Worm (Caenorhabditis elegans) whole organism, mixed stage, embryonic: ENCODE measurements around the gene F20A1.6.

Source experiments
- elt-1 ChIP-seq: sonication (generic microtip); optimal IDR thresholded peaks from 2 replicates; lab custom pipeline; 2017; ENCODE audit warnings: missing genetic modification characterization, mild to moderate bottlenecking, missing compliant biosample characterization, antibody characterized with exemption, moderate library complexity, borderline replicate concordance; ENCODE audit not compliant: insufficient read depth
- elt-3 ChIP-seq: fragments of 150-350 bp; optimal IDR thresholded peaks from 2 replicates; lab custom pipeline; 2014; ENCODE audit warnings: missing biosample characterization, missing genetic modification characterization
- lin-13 ChIP-seq: fragments of 150-350 bp; optimal IDR thresholded peaks from 2 replicates; lab custom pipeline; 2014; ENCODE audit warnings: missing biosample characterization, missing genetic modification characterization
- lsy-2 ChIP-seq: fragments of 150-350 bp; optimal IDR thresholded peaks from 2 replicates; lab custom pipeline; 2014; ENCODE audit warnings: missing biosample characterization, missing genetic modification characterization
- mep-1 ChIP-seq: fragments of 150-350 bp; optimal IDR thresholded peaks from 2 replicates; lab custom pipeline; 2017; ENCODE audit warnings: missing biosample characterization, missing genetic modification reagents, missing genetic modification characterization, inconsistent platforms
- nhr-28 ChIP-seq: fragments of 150-350 bp; optimal IDR thresholded peaks from 2 replicates; lab custom pipeline; 2014; ENCODE audit warnings: missing biosample characterization, missing genetic modification characterization
- pha-4 ChIP-seq: fragments of 150-350 bp; optimal IDR thresholded peaks from 2 replicates; lab custom pipeline; 2018; ENCODE audit warnings: missing biosample characterization, missing genetic modification reagents, missing genetic modification characterization
- unc-39 ChIP-seq: fragments of 150-350 bp; optimal IDR thresholded peaks from 2 replicates; lab custom pipeline; 2014; ENCODE audit warnings: missing biosample characterization, missing genetic modification characterization

- no peak for TF ChIP-seq nhr-28 (tag; lab: Kevin White, UChicago)
- no peak for TF ChIP-seq unc-39 (tag; lab: Kevin White, UChicago)
- TF ChIP-seq lsy-2 = no peak
- TF ChIP-seq elt-3 (tag; lab: Kevin White, UChicago) = no peak
- TF ChIP-seq lin-13 (tag; lab: Kevin White, UChicago) = no peak
- no peak for TF ChIP-seq mep-1 (tag; lab: Kevin White, UChicago)
- TF ChIP-seq elt-1 (tag; lab: Kevin White, UChicago) = no peak
- no peak for TF ChIP-seq pha-4 (tag; lab: Kevin White, UChicago)
Measured at ce11 chrV:7054598-7054997, 27.6 kb upstream of the F20A1.6 start, which contains the start of gene spig-8.
